Worm (Caenorhabditis elegans) whole organism, L4 larva: ENCODE results near the gene msp-59.

Source experiments
- ama-1 ChIP-seq: fragments of 150-350 bp; optimal IDR thresholded peaks from 2 replicates; lab custom pipeline; 2014; ENCODE audit warnings: inconsistent platforms, mixed read lengths
- pha-4 ChIP-seq, 2 experiments: fragments of 150-350 bp in 1 of 2; fragments of 200-800 bp in 1 of 2; sonication (Bioruptor generic) in 1 of 2; IDR thresholded peaks in 1 of 2; optimal IDR thresholded peaks in 1 of 2; 2 replicates each; pipeline versions ENCODE4 v1.3.6 to Lab custom; 2014 to 2022; ENCODE audit warnings: missing genetic modification characterization in 2 of 2, missing genetic modification reagents in 2 of 2, missing biosample characterization in 1 of 2, missing compliant biosample characterization in 1 of 2

ce11 chrIV:5337649-5338048, 24.7 kb upstream of the msp-59 start:
- no peak for TF ChIP-seq pha-4 (GFP tag; IDR thresholded peaks at IDR 0.05; lab: Robert Waterston, UW)
- TF ChIP-seq pha-4 (tag; optimal IDR thresholded peaks at IDR 0.05; lab: Kevin White, UChicago): no peak
- TF ChIP-seq ama-1 (lab: Kevin White, UChicago): no peak
